Worm (Caenorhabditis elegans): ENCODE results near the gene cex-2.
A peak's percentile ranks its signal among the peaks of the same experiment; 100 is the strongest.

Gene cex-2

ce11 chrII:7857485-7858010, 22.3 kb upstream of the cex-2 start, which contains the start of the genes cec-3 and T09A5.15:
cec-3 (minus strand) TSS chrII:7857600.
T09A5.15 (plus strand) TSS chrII:7857960.
- TF ChIP-seq cnd-1 (tag; optimal IDR thresholded peaks at IDR 0.05) (no peak), elt-1 (tag; optimal IDR thresholded peaks at IDR 0.05; ENCODE audit: borderline replicate concordance, insufficient read depth) (no peak), nhr-12 (tag; optimal IDR thresholded peaks at IDR 0.05) (no peak), sem-2 (GFP tag; optimal IDR thresholded peaks at IDR 0.05) (no peak), unc-62 (GFP tag; optimal IDR thresholded peaks at IDR 0.05) (no peak), drap-1 (GFP tag; optimal IDR thresholded peaks at IDR 0.05) (no peak), ceh-43 (GFP tag; optimal IDR thresholded peaks at IDR 0.05) (no peak), ces-1 (GFP tag; optimal IDR thresholded peaks at IDR 0.05) (peak; percentile 54), ham-2 (GFP tag; optimal IDR thresholded peaks at IDR 0.05) (no peak), bed-3 (GFP tag; optimal IDR thresholded peaks at IDR 0.05) (no peak), ceh-39 (tag; optimal IDR thresholded peaks at IDR 0.05) (no peak), unc-120 (tag; optimal IDR thresholded peaks at IDR 0.05; ENCODE audit: poor library complexity, severe bottlenecking) (peak; percentile 56), nhr-76 (tag; optimal IDR thresholded peaks at IDR 0.05) (no peak), blmp-1 (tag; optimal IDR thresholded peaks at IDR 0.05) (no peak), mep-1 (tag; optimal IDR thresholded peaks at IDR 0.05) (peak; percentile 9), M03D4.4 (tag; optimal IDR thresholded peaks at IDR 0.05) (no peak), mab-5 (tag; optimal IDR thresholded peaks at IDR 0.05) (peak; percentile 28), ceh-83 (GFP tag; optimal IDR thresholded peaks at IDR 0.05) (no peak), lin-13 (tag; optimal IDR thresholded peaks at IDR 0.05) (no peak), zip-8 (tag; optimal IDR thresholded peaks at IDR 0.05) (no peak), lsy-2 (tag; optimal IDR thresholded peaks at IDR 0.05) (peak; percentile 24), nhr-237 (tag; optimal IDR thresholded peaks at IDR 0.05) (peak; percentile 65), ztf-11 (tag; optimal IDR thresholded peaks at IDR 0.05) (no peak), nhr-28 (tag; optimal IDR thresholded peaks at IDR 0.05) (no peak), flh-1 (GFP tag; optimal IDR thresholded peaks at IDR 0.05) (no peak), hlh-1 (tag; optimal IDR thresholded peaks at IDR 0.05) (no peak), nhr-2 (tag; optimal IDR thresholded peaks at IDR 0.05) (no peak), unc-39 (tag; optimal IDR thresholded peaks at IDR 0.05) (no peak), elt-3 (tag; optimal IDR thresholded peaks at IDR 0.05) (no peak)

- no peak for TF ChIP-seq ceh-83 (GFP tag; optimal IDR thresholded peaks at IDR 0.05)
- TF ChIP-seq sem-2 (GFP tag; optimal IDR thresholded peaks at IDR 0.05): no peak
- TF ChIP-seq ztf-11 (tag; optimal IDR thresholded peaks at IDR 0.05): no peak
- no peak for TF ChIP-seq nhr-12 (tag; optimal IDR thresholded peaks at IDR 0.05)
- TF ChIP-seq ceh-43 (GFP tag; optimal IDR thresholded peaks at IDR 0.05): no peak
- TF ChIP-seq pha-4 (tag; optimal IDR thresholded peaks at IDR 0.05): no peak
These were observed 20.4 kb upstream of the cex-2 start, which contains the start of gene mdmh-35 for ce11 chrII:7855619-7856018. mdmh-35 (minus strand) TSS chrII:7855719.

- no peak for TF ChIP-seq unc-39 (tag; optimal IDR thresholded peaks at IDR 0.05)
These were observed 19.7 kb upstream of the cex-2 start, which contains the start of gene mdt-10 for ce11 chrII:7854942-7855341. mdt-10 (minus strand) TSS chrII:7855042.

- TF ChIP-seq snpc-4 (tag; optimal IDR thresholded peaks at IDR 0.05) (no peak), drap-1 (GFP tag; optimal IDR thresholded peaks at IDR 0.05) (no peak), ceh-43 (GFP tag; optimal IDR thresholded peaks at IDR 0.05) (no peak), elt-3 (tag; optimal IDR thresholded peaks at IDR 0.05) (no peak), lin-13 (tag; optimal IDR thresholded peaks at IDR 0.05) (no peak), sem-2 (GFP tag; optimal IDR thresholded peaks at IDR 0.05) (no peak), ztf-11 (tag; optimal IDR thresholded peaks at IDR 0.05) (no peak), sptf-1 (tag; optimal IDR thresholded peaks at IDR 0.05) (no peak), lsy-2 (tag; optimal IDR thresholded peaks at IDR 0.05) (no peak)
These were observed 18.5 kb upstream of the cex-2 start, which contains the start of gene T09A5.5 for ce11 chrII:7853679-7854078. T09A5.5 (minus strand) TSS chrII:7853779.

- no peak for TF ChIP-seq unc-120 (tag; optimal IDR thresholded peaks at IDR 0.05; ENCODE audit: poor library complexity, severe bottlenecking)
- no peak for TF ChIP-seq drap-1 (GFP tag; optimal IDR thresholded peaks at IDR 0.05)
- TF ChIP-seq ceh-39 (tag; optimal IDR thresholded peaks at IDR 0.05): no peak
- TF ChIP-seq elt-1 (tag; optimal IDR thresholded peaks at IDR 0.05; ENCODE audit: borderline replicate concordance, insufficient read depth): no peak
- no peak for TF ChIP-seq ham-2 (GFP tag; optimal IDR thresholded peaks at IDR 0.05)
- TF ChIP-seq lsy-2 (tag; optimal IDR thresholded peaks at IDR 0.05): no peak
These were observed 16.3 kb upstream of the cex-2 start for ce11 chrII:7851480-7851879.
